Fruit fly (Drosophila melanogaster) whole organism, prepupa: ENCODE results near the gene CG3588.

Experiments
- Blimp-1 ChIP-seq: fragments of 200-800 bp; sonication (Bioruptor generic); optimal IDR thresholded peaks from 3 replicates; lab custom pipeline; 2017; ENCODE audit warnings: missing biosample characterization, missing genetic modification characterization, mild to moderate bottlenecking, moderate library complexity, missing genetic modification reagents
- CG10631 ChIP-seq: fragments of 200-800 bp; sonication (Bioruptor generic); optimal IDR thresholded peaks from 2 replicates; lab custom pipeline; 2016; ENCODE audit warnings: missing biosample characterization, missing genetic modification characterization
- CG10669 ChIP-seq: fragments of 200-800 bp; sonication (Bioruptor generic); optimal IDR thresholded peaks from 3 replicates; lab custom pipeline; 2018; ENCODE audit warnings: missing biosample characterization, mild to moderate bottlenecking, missing genetic modification characterization, moderate library complexity
- CG11294 ChIP-seq: fragments of 200-800 bp; sonication (Bioruptor generic); IDR thresholded peaks from 2 replicates; pipeline ENCODE4 v1.3.6; 2022; ENCODE audit warnings: missing biosample characterization, missing genetic modification characterization
- CG11902 ChIP-seq: fragments of 200-800 bp; sonication (Bioruptor generic); optimal IDR thresholded peaks from 3 replicates; lab custom pipeline; 2016; ENCODE audit warnings: missing biosample characterization, missing genetic modification characterization
- CG1621 ChIP-seq: fragments of 200-800 bp; sonication (Bioruptor generic); optimal IDR thresholded peaks from 3 replicates; lab custom pipeline; 2018; ENCODE audit warnings: missing biosample characterization, mild to moderate bottlenecking, missing genetic modification characterization
- CG16779 ChIP-seq: fragments of 200-800 bp; sonication (Bioruptor generic); optimal IDR thresholded peaks from 3 replicates; lab custom pipeline; 2017; ENCODE audit warnings: missing biosample characterization, mild to moderate bottlenecking, missing genetic modification characterization
- CG3032 ChIP-seq: fragments of 200-800 bp; optimal IDR thresholded peaks from 2 replicates; lab custom pipeline; 2019; ENCODE audit warnings: missing biosample characterization, mild to moderate bottlenecking, missing genetic modification characterization, moderate library complexity
- CG31627 ChIP-seq: fragments of 200-800 bp; sonication (Bioruptor generic); optimal IDR thresholded peaks from 3 replicates; lab custom pipeline; 2016; ENCODE audit warnings: missing biosample characterization, missing genetic modification characterization
- CG32006 ChIP-seq: fragments of 200-800 bp; sonication (Bioruptor generic); optimal IDR thresholded peaks from 3 replicates; lab custom pipeline; 2017; ENCODE audit warnings: missing biosample characterization, mild to moderate bottlenecking, missing genetic modification characterization
- CG34406 ChIP-seq: fragments of 200-800 bp; sonication (Bioruptor generic); optimal IDR thresholded peaks from 3 replicates; lab custom pipeline; 2016; ENCODE audit warnings: missing biosample characterization, missing genetic modification characterization
- CG4318 ChIP-seq: fragments of 200-800 bp; sonication (Bioruptor generic); optimal IDR thresholded peaks from 3 replicates; lab custom pipeline; 2017; ENCODE audit warnings: missing biosample characterization, mild to moderate bottlenecking, missing genetic modification characterization
- CG6163 ChIP-seq: fragments of 200-800 bp; sonication (Bioruptor generic); IDR thresholded peaks from 3 replicates; pipeline ENCODE4 v1.3.6; 2022; ENCODE audit warnings: missing biosample characterization, missing genetic modification characterization
- CG6276 ChIP-seq: fragments of 200-800 bp; sonication (Bioruptor generic); optimal IDR thresholded peaks from 2 replicates; lab custom pipeline; 2017; ENCODE audit warnings: missing biosample characterization, mild to moderate bottlenecking, missing genetic modification characterization
- CG8119 ChIP-seq: fragments of 200-800 bp; sonication (Bioruptor generic); IDR thresholded peaks from 3 replicates; pipeline ENCODE4 v1.3.6; 2022; ENCODE audit warnings: missing biosample characterization, missing genetic modification characterization
- CG8319 ChIP-seq: fragments of 200-800 bp; sonication (Bioruptor generic); optimal IDR thresholded peaks from 3 replicates; lab custom pipeline; 2016; ENCODE audit warnings: missing biosample characterization, missing genetic modification characterization
- CG9139 ChIP-seq: fragments of 200-800 bp; sonication (Bioruptor generic); optimal IDR thresholded peaks from 3 replicates; lab custom pipeline; 2017; ENCODE audit warnings: missing biosample characterization, mild to moderate bottlenecking, missing genetic modification characterization
- Eip75B ChIP-seq: fragments of 200-800 bp; sonication (Bioruptor generic); optimal IDR thresholded peaks from 3 replicates; lab custom pipeline; 2016; ENCODE audit warnings: missing biosample characterization, missing genetic modification characterization
- Eip78C ChIP-seq: fragments of 200-800 bp; sonication (Bioruptor generic); peaks from one replicate; lab custom pipeline; 2016; ENCODE audit warnings: missing biosample characterization, missing genetic modification characterization
- Ets21C ChIP-seq: fragments of 200-800 bp; sonication (Bioruptor generic); optimal IDR thresholded peaks from 3 replicates; lab custom pipeline; 2016; ENCODE audit warnings: missing biosample characterization, missing genetic modification characterization
- Ets96B ChIP-seq: fragments of 200-800 bp; optimal IDR thresholded peaks from 2 replicates; lab custom pipeline; 2019; ENCODE audit warnings: missing biosample characterization, mild to moderate bottlenecking, missing genetic modification characterization, moderate library complexity
- Gug ChIP-seq: fragments of 200-800 bp; sonication (Bioruptor generic); IDR thresholded peaks from 2 replicates; pipeline ENCODE4 v1.3.6; 2022; ENCODE audit warnings: missing biosample characterization, missing genetic modification characterization
- Hr38 ChIP-seq: sonication (Bioruptor generic); optimal IDR thresholded peaks from 2 replicates; lab custom pipeline; 2016; ENCODE audit warnings: missing biosample characterization, missing genetic modification characterization
- Hr4 ChIP-seq: fragments of 200-800 bp; sonication (Bioruptor generic); optimal IDR thresholded peaks from 3 replicates; lab custom pipeline; 2016; ENCODE audit warnings: missing biosample characterization, missing genetic modification characterization
- Met ChIP-seq: fragments of 200-800 bp; sonication (Bioruptor generic); optimal IDR thresholded peaks from 3 replicates; lab custom pipeline; 2016; ENCODE audit warnings: missing biosample characterization, missing genetic modification characterization
- OdsH ChIP-seq: fragments of 200-800 bp; sonication (Bioruptor generic); optimal IDR thresholded peaks from 3 replicates; lab custom pipeline; 2016; ENCODE audit warnings: missing biosample characterization, missing genetic modification characterization
- Smox ChIP-seq: fragments of 200-800 bp; sonication (Bioruptor generic); optimal IDR thresholded peaks from 3 replicates; lab custom pipeline; 2016; ENCODE audit warnings: missing biosample characterization, missing genetic modification characterization
- Sox102F ChIP-seq: fragments of 200-800 bp; sonication (Bioruptor generic); optimal IDR thresholded peaks from 2 replicates; lab custom pipeline; 2016; ENCODE audit warnings: missing biosample characterization, mild to moderate bottlenecking, missing genetic modification characterization
- Sox14 ChIP-seq: fragments of 200-800 bp; sonication (Bioruptor generic); optimal IDR thresholded peaks from 3 replicates; lab custom pipeline; 2016; ENCODE audit warnings: missing biosample characterization, missing genetic modification characterization
- Sox15 ChIP-seq: fragments of 200-800 bp; sonication (Bioruptor generic); optimal IDR thresholded peaks from 3 replicates; lab custom pipeline; 2016; ENCODE audit warnings: missing biosample characterization, missing genetic modification characterization
- acj6 ChIP-seq: fragments of 200-800 bp; sonication (Bioruptor generic); optimal IDR thresholded peaks from 3 replicates; lab custom pipeline; 2016; ENCODE audit warnings: missing biosample characterization, missing genetic modification characterization
- cyc ChIP-seq: fragments of 200-800 bp; sonication (Bioruptor generic); optimal IDR thresholded peaks from 3 replicates; lab custom pipeline; 2016; ENCODE audit warnings: missing biosample characterization, missing genetic modification characterization
- dac ChIP-seq: fragments of 200-800 bp; sonication (Bioruptor generic); optimal IDR thresholded peaks from 2 replicates; lab custom pipeline; 2017; ENCODE audit warnings: missing biosample characterization, mild to moderate bottlenecking, missing genetic modification characterization
- esn ChIP-seq: fragments of 200-800 bp; sonication (Bioruptor generic); optimal IDR thresholded peaks from 2 replicates; lab custom pipeline; 2016; ENCODE audit warnings: missing biosample characterization, mild to moderate bottlenecking, missing genetic modification characterization, moderate library complexity
- pdm3 ChIP-seq: fragments of 200-800 bp; sonication (Bioruptor generic); optimal IDR thresholded peaks from 3 replicates; lab custom pipeline; 2016; ENCODE audit warnings: missing biosample characterization, missing genetic modification characterization
- salr ChIP-seq, 2 experiments: fragments of 200-800 bp; sonication (Bioruptor generic); optimal IDR thresholded peaks; 3 replicates each; lab custom pipeline; 2016 to 2018; ENCODE audit warnings: missing biosample characterization in 2 of 2, missing genetic modification characterization in 2 of 2, mild to moderate bottlenecking in 1 of 2
- spab ChIP-seq: fragments of 200-800 bp; sonication (Bioruptor generic); optimal IDR thresholded peaks from 2 replicates; lab custom pipeline; 2017; ENCODE audit warnings: missing biosample characterization, mild to moderate bottlenecking, missing genetic modification characterization, missing genetic modification reagents
- ss ChIP-seq, 2 experiments: fragments of 200-800 bp; sonication (Bioruptor generic); optimal IDR thresholded peaks; 2 replicates in 1 of 2; 3 replicates in 1 of 2; lab custom pipeline; 2017 to 2018; ENCODE audit warnings: mild to moderate bottlenecking in 2 of 2, missing biosample characterization in 2 of 2, missing genetic modification characterization in 2 of 2, moderate library complexity in 1 of 2
- topi ChIP-seq: fragments of 200-800 bp; sonication (Bioruptor generic); optimal IDR thresholded peaks from 3 replicates; lab custom pipeline; 2016; ENCODE audit warnings: missing biosample characterization, missing genetic modification characterization
- vri ChIP-seq: fragments of 200-800 bp; sonication (Bioruptor generic); optimal IDR thresholded peaks from 3 replicates; lab custom pipeline; 2016; ENCODE audit warnings: missing biosample characterization, mild to moderate bottlenecking, missing genetic modification characterization

Gene CG3588

DNA sequence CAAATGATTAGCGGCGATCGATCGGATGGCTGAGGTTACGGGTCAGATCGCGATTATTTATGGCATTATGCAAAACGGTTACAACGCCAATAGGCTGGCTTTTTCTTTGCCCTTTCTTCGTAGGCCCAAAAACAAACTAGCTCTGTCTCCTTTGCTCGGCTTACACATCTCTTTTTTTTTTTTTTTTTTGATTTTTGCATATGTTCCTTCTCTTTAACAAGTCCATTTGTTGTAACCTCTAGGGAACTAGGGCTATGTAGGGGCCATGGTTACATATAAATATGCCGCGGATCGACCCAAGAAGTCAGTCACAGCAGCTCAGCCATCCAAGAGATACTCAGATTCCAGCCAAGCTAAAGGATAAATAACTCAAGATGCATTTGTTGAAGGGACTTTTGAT, 21.5 kb downstream of the CG3588 start, which contains the start of gene CG14421:
Gene CG14421 (plus strand): TSS at position 301 of the 400 bp plus-strand sequence.
- TF ChIP-seq Eip78C (GFP tag; lab: Kevin White, UChicago) = no peak
- TF ChIP-seq ss (GFP tag; optimal IDR thresholded peaks at IDR 0.05; lab: Kevin White, UChicago) = no peak
- TF ChIP-seq Met (GFP tag; lab: Kevin White, UChicago) = no peak
- no peak for TF ChIP-seq CG3032 (tag; lab: Kevin White, UChicago)
- TF ChIP-seq CG4318 (GFP tag; lab: Kevin White, UChicago) = no peak
- no peak for TF ChIP-seq Sox14 (GFP tag; lab: Kevin White, UChicago)
- TF ChIP-seq CG8119 (GFP tag; lab: Robert Waterston, UW) = no peak
- TF ChIP-seq Eip75B (GFP tag; lab: Kevin White, UChicago) = no peak
- no peak for TF ChIP-seq CG11294 (GFP tag; lab: Robert Waterston, UW)
- no peak for TF ChIP-seq CG6163 (GFP tag; lab: Robert Waterston, UW)
- no peak for TF ChIP-seq CG10669 (GFP tag; lab: Kevin White, UChicago)

DNA sequence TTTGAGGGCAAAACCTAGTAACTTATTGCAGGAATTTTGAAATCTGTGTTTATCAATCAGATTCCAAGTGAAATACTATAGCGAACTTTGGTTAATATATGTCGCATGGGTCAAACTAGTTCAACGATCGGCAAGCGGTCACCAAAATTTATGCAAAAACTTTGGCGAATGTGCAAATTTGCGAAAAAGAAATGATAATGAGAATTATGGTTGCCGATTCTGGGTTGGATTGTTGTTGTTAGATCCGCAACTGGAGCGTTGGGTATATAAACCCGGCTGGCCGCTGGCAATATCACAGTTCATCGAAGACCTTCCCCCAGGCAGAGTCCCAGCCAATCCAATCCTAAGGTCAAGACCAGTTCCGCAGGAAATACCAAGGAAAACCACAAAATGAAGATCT, 23.5 kb downstream of the CG3588 start, which contains the start of gene CG14422:
Gene CG14422 (plus strand): TSS at position 301 of the 400 bp plus-strand sequence.
- TF ChIP-seq Smox (GFP tag; lab: Kevin White, UChicago) = no peak

DNA sequence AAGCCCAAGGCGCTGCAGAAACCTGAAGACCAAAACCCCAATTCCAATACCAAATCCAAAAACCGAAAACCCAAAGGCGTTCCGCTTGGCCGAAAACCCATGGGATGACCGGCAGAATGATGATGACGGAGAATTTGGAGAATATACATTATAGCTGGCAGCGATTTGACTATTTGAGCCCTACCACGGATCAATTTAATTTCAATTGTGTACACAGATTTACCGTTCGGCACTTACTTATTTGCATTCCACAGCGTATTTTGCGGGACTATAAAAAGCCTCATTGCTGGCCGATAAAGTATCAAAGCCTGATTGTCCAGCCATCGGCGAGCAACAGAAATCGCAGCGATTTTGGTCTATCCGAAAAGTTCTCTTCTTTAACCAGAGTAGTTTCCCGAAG, 25.5 kb downstream of the CG3588 start, which contains the start of gene CG14423:
Gene CG14423 (plus strand): TSS at position 301 of the 400 bp plus-strand sequence.
- TF ChIP-seq CG34406 (GFP tag; lab: Kevin White, UChicago) (no peak), CG3032 (tag; lab: Kevin White, UChicago) (no peak), Eip78C (GFP tag; lab: Kevin White, UChicago) (no peak), CG1621 (no peak), esn (GFP tag; lab: Kevin White, UChicago) (no peak), CG9139 (no peak), OdsH (no peak), pdm3 (GFP tag; lab: Kevin White, UChicago) (no peak)

DNA sequence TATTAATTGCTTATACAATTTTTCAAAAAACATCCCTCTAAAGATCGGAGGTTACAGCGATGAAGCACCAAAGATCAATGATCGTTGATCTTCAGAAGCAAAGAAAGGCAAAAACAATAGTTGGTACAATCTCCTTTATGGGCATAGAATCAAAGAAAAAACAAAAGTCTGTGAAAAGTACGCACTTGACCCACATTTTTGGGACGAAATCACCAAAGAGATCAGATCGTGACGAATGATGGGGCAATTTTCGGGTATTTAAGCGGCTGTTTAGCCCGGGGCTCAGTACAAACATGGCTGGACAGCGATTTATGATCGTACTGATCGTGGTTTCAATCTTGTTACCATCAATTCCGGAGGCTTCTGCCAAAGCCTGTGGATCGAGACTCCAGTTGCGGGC, 27.2 kb downstream of the CG3588 start, which contains the start of gene CG17959:
Gene CG17959 (plus strand): TSS at position 301 of the 400 bp plus-strand sequence.
- TF ChIP-seq CG10631 (GFP tag; lab: Kevin White, UChicago) = no peak
- no peak for TF ChIP-seq CG32006 (GFP tag; lab: Kevin White, UChicago)
- no peak for TF ChIP-seq acj6
- no peak for TF ChIP-seq CG31627 (GFP tag; lab: Kevin White, UChicago)
- TF ChIP-seq pdm3 (GFP tag; lab: Kevin White, UChicago) = no peak

DNA sequence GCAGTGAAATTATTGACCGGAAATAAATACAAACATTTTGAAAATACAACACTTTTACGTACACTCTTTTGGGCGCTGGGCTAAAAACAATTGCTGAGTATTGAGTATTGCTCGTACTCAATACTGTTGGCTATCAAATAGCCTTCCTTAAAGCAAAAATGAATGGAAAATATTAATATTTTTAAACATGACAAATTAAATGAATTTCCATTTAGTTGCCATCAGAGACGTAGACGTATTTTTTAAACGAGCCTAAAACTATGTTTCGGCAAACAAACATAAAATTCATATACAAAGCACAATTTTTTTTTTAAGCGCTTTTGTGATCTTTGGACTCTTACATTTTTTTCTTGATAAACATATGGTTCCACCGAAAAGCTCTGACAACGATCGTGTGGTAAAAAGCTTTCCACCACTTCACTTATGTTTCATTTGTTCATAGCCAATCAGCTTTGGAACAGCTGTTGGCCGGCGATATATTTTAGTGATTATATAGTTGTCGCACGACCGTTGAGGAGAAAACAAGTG, 28.0 kb downstream of the CG3588 start, which contains the start of gene CG3603:
Gene CG3603 (plus strand): TSS at position 490 of the 528 bp plus-strand sequence.
- TF ChIP-seq topi (GFP tag; lab: Kevin White, UChicago) = peak; percentile 60
- TF ChIP-seq Ets21C (GFP tag; lab: Kevin White, UChicago) = no peak
- TF ChIP-seq Sox102F (GFP tag; lab: Kevin White, UChicago) = peak; percentile 51
- peak; percentile 27 for TF ChIP-seq acj6
- TF ChIP-seq CG6276 = peak; percentile 93
- TF ChIP-seq CG31627 (GFP tag; lab: Kevin White, UChicago) = peak; percentile 20
- peak; percentile 77 for TF ChIP-seq spab (GFP tag; lab: Kevin White, UChicago)
- TF ChIP-seq vri (GFP tag; lab: Kevin White, UChicago) = peak; percentile 44
- peak; percentile 85 for TF ChIP-seq CG16779 (tag; lab: Kevin White, UChicago)
- TF ChIP-seq pdm3 (GFP tag; lab: Kevin White, UChicago) = peak; percentile 46
- TF ChIP-seq Ets96B (tag; lab: Kevin White, UChicago) = peak; percentile 55
- TF ChIP-seq CG11294 (GFP tag; lab: Robert Waterston, UW) = no peak
- TF ChIP-seq Hr4 (GFP tag; lab: Kevin White, UChicago) = peak; percentile 68
- no peak for TF ChIP-seq CG11902 (GFP tag; lab: Kevin White, UChicago)
- peak; percentile 53 for TF ChIP-seq CG3032 (tag; lab: Kevin White, UChicago)
- peak; percentile 57 for TF ChIP-seq Blimp-1 (GFP tag; lab: Kevin White, UChicago)
- peak; percentile 53 for TF ChIP-seq Eip75B (GFP tag; lab: Kevin White, UChicago)
- peak; percentile 48 for TF ChIP-seq esn (GFP tag; lab: Kevin White, UChicago)
- no peak for TF ChIP-seq Hr38 (GFP tag; lab: Kevin White, UChicago)
- TF ChIP-seq cyc = peak; percentile 35
- no peak for TF ChIP-seq CG4318 (GFP tag; lab: Kevin White, UChicago)
- TF ChIP-seq Gug (GFP tag; lab: Robert Waterston, UW) = no peak
- TF ChIP-seq CG1621 = peak; percentile 57
- TF ChIP-seq Met (GFP tag; lab: Kevin White, UChicago) = peak; percentile 71
- TF ChIP-seq dac (GFP tag; lab: Kevin White, UChicago) = peak; percentile 48
- TF ChIP-seq CG8319 = peak; percentile 72
- TF ChIP-seq Smox (GFP tag; lab: Kevin White, UChicago) = peak; percentile 50
- no peak for TF ChIP-seq Sox15 (GFP tag; lab: Kevin White, UChicago)
- TF ChIP-seq ss (GFP tag; optimal IDR thresholded peaks at IDR 0.05; lab: Kevin White, UChicago) = peak; percentile 76 to 85
- peak; percentile 63 for TF ChIP-seq CG34406 (GFP tag; lab: Kevin White, UChicago)
- TF ChIP-seq salr (GFP tag; optimal IDR thresholded peaks at IDR 0.05; lab: Kevin White, UChicago) = peak; percentile 51 to 62
